Worm (Caenorhabditis elegans) whole organism, midembryonic: Measurements from ENCODE around the gene Y73B3A.20.

Experiments
- T22C8.4 ChIP-seq: fragments of 200-800 bp; sonication (Bioruptor generic); IDR thresholded peaks from 2 replicates; pipeline ENCODE4 v1.3.6; 2022; ENCODE audit warnings: missing genetic modification characterization, missing compliant biosample characterization
- cog-1 ChIP-seq: sonication (generic microtip); optimal IDR thresholded peaks from 2 replicates; lab custom pipeline; 2016; ENCODE audit warnings: missing genetic modification characterization, missing compliant biosample characterization
- med-1 ChIP-seq: sonication (generic microtip); optimal IDR thresholded peaks from 2 replicates; lab custom pipeline; 2017; ENCODE audit warnings: missing genetic modification characterization, mild to moderate bottlenecking, missing compliant biosample characterization, antibody characterized with exemption, missing genetic modification reagents; ENCODE audit not compliant: insufficient read depth
- ref-1 ChIP-seq: fragments of 200-800 bp; sonication (Bioruptor generic); conservative IDR thresholded peaks from 2 replicates; pipeline ENCODE4 v1.3.6; 2022; ENCODE audit warnings: missing genetic modification reagents, missing genetic modification characterization, missing compliant biosample characterization
- tab-1 ChIP-seq: fragments of 200-800 bp; sonication (Bioruptor generic); IDR thresholded peaks from 2 replicates; pipeline ENCODE4 v1.3.6; 2022; ENCODE audit warnings: missing genetic modification characterization, missing compliant biosample characterization
- ztf-23 ChIP-seq: fragments of 200-800 bp; sonication (Bioruptor generic); IDR thresholded peaks from 2 replicates; pipeline ENCODE4 v1.3.6; 2022; ENCODE audit warnings: missing genetic modification reagents, missing genetic modification characterization, missing compliant biosample characterization

- no peak for TF ChIP-seq T22C8.4 (GFP tag; lab: Robert Waterston, UW)
- no peak for TF ChIP-seq med-1
- no peak for TF ChIP-seq tab-1 (GFP tag; lab: Robert Waterston, UW)
- no peak for TF ChIP-seq cog-1 (tag; lab: Kevin White, UChicago)
- no peak for TF ChIP-seq ref-1 (GFP tag; lab: Robert Waterston, UW)
- no peak for TF ChIP-seq ztf-23 (GFP tag; lab: Robert Waterston, UW)
Observed at ce11 chrX:88905-89304, 41.4 kb downstream of the Y73B3A.20 start.
